Worm (Caenorhabditis elegans) whole organism, mixed stage, embryonic: ENCODE data around the gene cutl-3.

Experiments used
- ces-1 ChIP-seq: fragments of 150-350 bp; optimal IDR thresholded peaks from 2 replicates; lab custom pipeline; 2014; ENCODE audit warnings: missing biosample characterization, missing genetic modification reagents, missing genetic modification characterization
- elt-3 ChIP-seq: fragments of 150-350 bp; optimal IDR thresholded peaks from 2 replicates; lab custom pipeline; 2014; ENCODE audit warnings: missing biosample characterization, missing genetic modification characterization
- lsy-2 ChIP-seq: fragments of 150-350 bp; optimal IDR thresholded peaks from 2 replicates; lab custom pipeline; 2014; ENCODE audit warnings: missing biosample characterization, missing genetic modification characterization
- mls-2 ChIP-seq: sonication (generic microtip); optimal IDR thresholded peaks from 2 replicates; lab custom pipeline; 2016; ENCODE audit warnings: mild to moderate bottlenecking, missing genetic modification characterization, moderate library complexity, missing compliant biosample characterization
- nhr-237 ChIP-seq: fragments of 150-350 bp; optimal IDR thresholded peaks from 2 replicates; lab custom pipeline; 2014; ENCODE audit warnings: missing biosample characterization, missing genetic modification characterization
- pha-4 ChIP-seq: fragments of 150-350 bp; optimal IDR thresholded peaks from 2 replicates; lab custom pipeline; 2018; ENCODE audit warnings: missing biosample characterization, missing genetic modification reagents, missing genetic modification characterization
- snpc-4 ChIP-seq: fragments of 150-350 bp; optimal IDR thresholded peaks from 2 replicates; lab custom pipeline; 2014; ENCODE audit warnings: missing biosample characterization, missing genetic modification characterization
- unc-39 ChIP-seq: fragments of 150-350 bp; optimal IDR thresholded peaks from 2 replicates; lab custom pipeline; 2014; ENCODE audit warnings: missing biosample characterization, missing genetic modification characterization
- unc-62 ChIP-seq: fragments of 150-350 bp; optimal IDR thresholded peaks from 2 replicates; lab custom pipeline; 2014; ENCODE audit warnings: missing biosample characterization, missing genetic modification reagents, missing genetic modification characterization
- ztf-11 ChIP-seq: fragments of 150-350 bp; optimal IDR thresholded peaks from 2 replicates; lab custom pipeline; 2014; ENCODE audit warnings: missing biosample characterization, missing genetic modification characterization

- TF ChIP-seq snpc-4 (tag; lab: Kevin White, UChicago): no peak
- TF ChIP-seq lsy-2 (tag; lab: Kevin White, UChicago): no peak
- no peak for TF ChIP-seq mls-2 (tag; lab: Kevin White, UChicago)
- TF ChIP-seq unc-62 (GFP tag; lab: Kevin White, UChicago): no peak
- TF ChIP-seq elt-3 (tag; lab: Kevin White, UChicago): no peak
- TF ChIP-seq ces-1: no peak
- no peak for TF ChIP-seq ztf-11 (tag; lab: Kevin White, UChicago)
- no peak for TF ChIP-seq pha-4 (tag; lab: Kevin White, UChicago)
- no peak for TF ChIP-seq unc-39 (tag; lab: Kevin White, UChicago)
- TF ChIP-seq nhr-237: no peak
Measured at ce11 chrX:14951797-14952196, 47.2 kb downstream of the cutl-3 start.
